Fruit fly (Drosophila melanogaster) whole organism, embryonic: ENCODE data around the gene Hpd.

Source experiments
- CG11723 ChIP-seq: fragments of 200-800 bp; sonication (Bioruptor generic); optimal IDR thresholded peaks from 2 replicates; lab custom pipeline; 2017; ENCODE audit warnings: missing biosample characterization, mild to moderate bottlenecking, missing genetic modification characterization
- CG14441 ChIP-seq: fragments of 200-800 bp; sonication (Bioruptor generic); IDR thresholded peaks from 2 replicates; pipeline ENCODE4 v1.3.6; 2022; ENCODE audit warnings: missing biosample characterization, missing genetic modification characterization
- CG3407 ChIP-seq: fragments of 200-800 bp; sonication (Bioruptor generic); optimal IDR thresholded peaks from 2 replicates; lab custom pipeline; 2018; ENCODE audit warnings: missing biosample characterization, mild to moderate bottlenecking, missing genetic modification characterization
- CG42726 ChIP-seq: fragments of 200-800 bp; sonication (Bioruptor generic); IDR thresholded peaks from 2 replicates; pipeline ENCODE4 v1.3.6; 2022; ENCODE audit warnings: missing biosample characterization, missing genetic modification characterization; ENCODE audit not compliant: partially characterized antibody
- CG6854 ChIP-seq: fragments of 200-800 bp; sonication (Bioruptor generic); optimal IDR thresholded peaks from 3 replicates; lab custom pipeline; 2017; ENCODE audit warnings: missing biosample characterization, mild to moderate bottlenecking, missing genetic modification characterization
- CrebB ChIP-seq: fragments of 200-800 bp; sonication (Bioruptor generic); optimal IDR thresholded peaks from 3 replicates; lab custom pipeline; 2018; ENCODE audit warnings: missing biosample characterization, mild to moderate bottlenecking, missing genetic modification characterization
- Hey ChIP-seq: fragments of 200-800 bp; sonication (Bioruptor generic); optimal IDR thresholded peaks from 3 replicates; lab custom pipeline; 2018; ENCODE audit warnings: missing biosample characterization, mild to moderate bottlenecking, missing genetic modification characterization
- Hsf ChIP-seq: fragments of 200-800 bp; sonication (Bioruptor generic); optimal IDR thresholded peaks from 3 replicates; lab custom pipeline; 2016; ENCODE audit warnings: missing biosample characterization, missing genetic modification characterization
- MTF-1 ChIP-seq: fragments of 200-800 bp; sonication (Bioruptor generic); optimal IDR thresholded peaks from 2 replicates; lab custom pipeline; 2018; ENCODE audit warnings: missing biosample characterization, mild to moderate bottlenecking, missing genetic modification characterization, borderline replicate concordance
- YL-1 ChIP-seq: fragments of 200-800 bp; sonication (Bioruptor generic); optimal IDR thresholded peaks from 3 replicates; lab custom pipeline; 2017; ENCODE audit warnings: missing biosample characterization, mild to moderate bottlenecking, missing genetic modification characterization
- dati ChIP-seq: fragments of 200-800 bp; sonication (Bioruptor generic); IDR thresholded peaks from 2 replicates; pipeline ENCODE4 v1.3.6; 2022; ENCODE audit warnings: missing biosample characterization, missing genetic modification characterization
- trh ChIP-seq: fragments of 200-800 bp; sonication (Bioruptor generic); optimal IDR thresholded peaks from 2 replicates; lab custom pipeline; 2016; ENCODE audit warnings: missing biosample characterization, missing genetic modification characterization

- TF ChIP-seq MTF-1 (GFP tag; lab: Kevin White, UChicago), result no peak
- no peak for TF ChIP-seq CG14441
- no peak for TF ChIP-seq Hey (tag; lab: Kevin White, UChicago)
- TF ChIP-seq CG42726 (GFP tag; lab: Robert Waterston, UW), result no peak
- no peak for TF ChIP-seq Hsf (GFP tag; lab: Kevin White, UChicago)
- no peak for TF ChIP-seq CG11723 (GFP tag; lab: Kevin White, UChicago)
- TF ChIP-seq trh (GFP tag; lab: Kevin White, UChicago), result no peak
- no peak for TF ChIP-seq CG3407 (GFP tag; lab: Kevin White, UChicago)
- no peak for TF ChIP-seq CG6854 (GFP tag; lab: Kevin White, UChicago)
- TF ChIP-seq YL-1 (GFP tag; lab: Kevin White, UChicago), result no peak
- TF ChIP-seq dati (GFP tag; lab: Robert Waterston, UW), result no peak
- TF ChIP-seq CrebB (tag; lab: Kevin White, UChicago), result no peak
These were observed 29.3 kb downstream of the Hpd start, which contains the start of gene CG13248 for dm6 chr3L:20410345-20410744.
